Fruit fly (Drosophila melanogaster) whole organism, pupa: ENCODE results near the gene CG14302.

ENCODE experiments used
- CG32121 ChIP-seq: fragments of 200-800 bp; sonication (Bioruptor generic); IDR thresholded peaks from 2 replicates; pipeline ENCODE4 v1.3.6; 2022; ENCODE audit warnings: missing biosample characterization, missing genetic modification characterization
- CG8159 ChIP-seq: fragments of 200-800 bp; sonication (Bioruptor generic); optimal IDR thresholded peaks from 3 replicates; lab custom pipeline; 2018; ENCODE audit warnings: missing biosample characterization, mild to moderate bottlenecking, missing genetic modification characterization, moderate library complexity
- rn ChIP-seq: fragments of 200-800 bp; sonication (Bioruptor generic); IDR thresholded peaks from 2 replicates; pipeline ENCODE4 v1.3.6; 2022; ENCODE audit warnings: missing biosample characterization, missing genetic modification characterization

DNA sequence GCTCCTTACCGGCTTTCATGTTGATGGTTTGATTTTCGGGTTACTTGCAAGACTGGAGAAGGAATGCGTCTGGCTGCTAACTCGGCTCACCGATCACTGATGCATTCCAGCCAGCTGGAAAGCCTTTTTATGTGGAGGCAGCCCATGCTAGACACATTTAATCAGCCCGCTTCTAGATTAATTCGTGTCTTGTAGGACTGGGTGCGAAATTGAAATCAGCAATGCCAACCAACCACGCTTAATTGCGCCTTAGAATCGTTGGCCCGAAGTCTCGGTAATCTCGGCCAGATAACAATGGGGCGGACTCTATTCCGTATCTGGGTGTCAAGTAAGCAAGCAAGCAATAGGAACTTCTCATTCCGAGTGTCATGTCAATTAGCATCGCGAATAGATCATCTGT lies 6.1 kb upstream of the CG14302 start, which contains the start of gene CG7714:
- TF ChIP-seq rn (no peak), CG8159 (tag; lab: Kevin White, UChicago) (no peak), CG32121 (no peak)
